Worm (Caenorhabditis elegans) whole organism, young adult: ENCODE results near the gene glb-16.
A peak's percentile ranks its signal among the peaks of the same experiment; 100 is the strongest.

Experiments
- attf-5 ChIP-seq: fragments of 200-800 bp; sonication (Bioruptor generic); optimal IDR thresholded peaks from 2 replicates; lab custom pipeline; 2018; ENCODE audit warnings: mild to moderate bottlenecking, missing genetic modification characterization, missing compliant biosample characterization
- ceh-100 ChIP-seq: fragments of 200-800 bp; sonication (Bioruptor generic); IDR thresholded peaks from 2 replicates; pipeline ENCODE4 v1.3.6; 2022; ENCODE audit warnings: missing genetic modification reagents, missing genetic modification characterization, missing compliant biosample characterization
- lir-1 ChIP-seq: fragments of 200-800 bp; sonication (Bioruptor generic); conservative IDR thresholded peaks from 2 replicates; pipeline ENCODE4 v1.3.6; 2022; ENCODE audit warnings: missing genetic modification reagents, missing genetic modification characterization, missing compliant biosample characterization
- snpc-3.4 ChIP-seq: sonication (generic microtip); optimal IDR thresholded peaks from 2 replicates; lab custom pipeline; 2017; ENCODE audit warnings: missing genetic modification characterization, mild to moderate bottlenecking, missing compliant biosample characterization, antibody characterized with exemption, moderate library complexity, missing genotype, missing genetic modification reagents

DNA sequence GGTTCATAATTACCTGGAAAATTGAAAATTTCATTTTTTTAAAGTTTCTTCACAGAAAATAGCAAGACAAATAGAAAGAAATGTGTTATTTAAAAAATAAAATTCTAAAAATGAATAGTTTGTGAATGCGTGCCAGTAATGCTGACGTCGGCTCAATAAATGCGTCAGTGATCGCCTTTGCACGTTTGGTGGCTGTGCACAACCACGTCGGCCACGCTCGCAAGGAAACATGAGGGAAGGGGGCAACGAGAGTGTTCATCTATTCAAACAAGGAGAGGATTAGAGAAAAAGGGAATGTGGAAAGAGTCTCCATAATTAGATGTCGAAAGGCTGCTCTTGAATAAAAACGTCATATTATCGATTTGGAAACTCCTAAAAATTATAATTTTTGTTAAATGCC lies 39.0 kb downstream of the glb-16 start, which contains the start of gene uggt-1:
- TF ChIP-seq ceh-100 (GFP tag; lab: Robert Waterston, UW) (peak; percentile 32; the same call in 1 of the 2 replicates), attf-5 (GFP tag; lab: Kevin White, UChicago) (peak; percentile 93), snpc-3.4 (tag; lab: Kevin White, UChicago) (peak; percentile 11), lir-1 (GFP tag; lab: Robert Waterston, UW) (peak; percentile 64; the same call in 1 of the 2 replicates)
